Fruit fly (Drosophila melanogaster): ENCODE results near the gene CG17826.

dm6 chr3L:11992960-11993359 is 43.3 kb downstream of the CG17826 start, which contains the start of gene viaf:
- TF ChIP-seq usp (GFP tag; optimal IDR thresholded peaks at IDR 0.05) (no peak), pan (optimal IDR thresholded peaks at IDR 0.05) (no peak), Dll (optimal IDR thresholded peaks at IDR 0.05) (no peak), psq (optimal IDR thresholded peaks at IDR 0.05) (no peak), CG8478 (optimal IDR thresholded peaks at IDR 0.05) (no peak), EcR (GFP tag; optimal IDR thresholded peaks at IDR 0.05) (no peak)
